Worm (Caenorhabditis elegans) whole organism, dauer: Measurements from ENCODE around the gene tftc-1.

Source experiments
- unc-62 ChIP-seq: sonication (generic microtip); optimal IDR thresholded peaks from 2 replicates; lab custom pipeline; 2017; ENCODE audit warnings: missing biosample characterization, missing genetic modification reagents, missing genetic modification characterization

tftc-1 gene

ce11 chrIV:2334012-2334411 is 15.1 kb upstream of the tftc-1 start:
- TF ChIP-seq unc-62 = no peak

ce11 chrIV:2383713-2384112 is 34.6 kb downstream of the tftc-1 start, which contains the start of gene Y38F2AR.3:
Gene Y38F2AR.3, plus strand, starts transcription at chrIV:2384013.
- no peak for TF ChIP-seq unc-62

DNA sequence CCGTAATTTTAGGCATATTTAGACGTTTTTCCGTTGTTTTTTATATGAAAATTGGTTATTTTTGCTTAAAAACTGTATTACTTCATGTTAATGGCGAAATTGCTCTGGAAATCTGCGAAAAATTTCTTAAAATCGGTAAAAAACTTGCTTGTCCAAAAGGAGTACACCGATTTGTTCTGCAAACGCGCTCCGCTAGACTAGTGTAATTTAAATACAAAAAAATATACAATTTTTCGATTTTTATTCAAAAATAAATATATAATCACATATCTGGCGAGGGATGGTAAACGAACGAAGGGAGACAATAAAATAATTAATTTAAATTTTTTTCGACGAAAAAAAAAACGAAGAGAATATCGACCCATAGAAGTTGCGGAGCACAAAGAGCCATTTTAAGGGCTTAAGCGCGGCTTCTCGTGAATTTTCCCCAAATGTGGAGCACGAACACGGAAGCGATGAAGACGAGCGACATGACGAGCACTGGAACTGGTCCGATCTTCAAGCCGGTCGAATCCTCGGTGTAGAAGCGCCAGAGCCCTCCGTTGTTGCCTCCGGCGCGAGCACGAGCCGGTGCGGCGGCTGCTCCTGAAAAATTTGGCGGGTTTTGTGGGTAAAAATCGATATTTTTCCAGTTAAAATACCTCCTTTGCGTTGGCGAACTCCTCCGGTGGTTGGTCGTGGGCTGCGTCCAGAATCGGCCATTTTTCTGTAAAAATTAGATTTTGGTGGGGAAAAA is 39.1 kb downstream of the tftc-1 start, which contains the start of gene sec-61.B:
sec-61.B (minus strand) TSS at position 706 of the 736 bp plus-strand sequence.
- no peak for TF ChIP-seq unc-62

DNA sequence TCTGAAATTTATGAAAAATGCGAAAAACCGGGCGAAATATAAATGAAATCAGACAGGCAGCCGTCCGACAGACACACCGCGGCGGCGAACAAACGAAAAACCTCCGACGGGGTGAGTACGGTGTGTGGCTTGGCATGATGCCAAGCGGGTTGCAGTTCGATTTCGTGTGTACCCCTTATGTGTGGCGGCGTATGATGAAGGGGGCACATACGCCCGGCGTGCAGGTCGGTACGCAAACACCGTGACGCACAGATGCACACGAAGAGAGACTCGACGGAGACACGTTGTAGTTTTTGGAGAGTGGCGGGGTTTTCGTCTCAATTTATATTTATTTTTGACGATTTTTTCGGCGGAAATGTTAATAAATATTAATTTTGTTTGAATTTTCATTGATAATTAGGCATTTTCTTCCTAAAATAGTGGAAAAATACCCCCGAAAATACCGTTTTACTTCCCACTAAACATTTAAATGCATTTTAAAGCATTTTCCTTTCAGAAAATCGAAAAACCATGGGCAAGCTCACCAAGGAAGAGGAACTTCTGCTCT is 40.0 kb downstream of the tftc-1 start, which contains the start of gene trap-3:
trap-3 (plus strand) TSS at position 497 of the 547 bp plus-strand sequence.
- TF ChIP-seq unc-62 = no peak

DNA sequence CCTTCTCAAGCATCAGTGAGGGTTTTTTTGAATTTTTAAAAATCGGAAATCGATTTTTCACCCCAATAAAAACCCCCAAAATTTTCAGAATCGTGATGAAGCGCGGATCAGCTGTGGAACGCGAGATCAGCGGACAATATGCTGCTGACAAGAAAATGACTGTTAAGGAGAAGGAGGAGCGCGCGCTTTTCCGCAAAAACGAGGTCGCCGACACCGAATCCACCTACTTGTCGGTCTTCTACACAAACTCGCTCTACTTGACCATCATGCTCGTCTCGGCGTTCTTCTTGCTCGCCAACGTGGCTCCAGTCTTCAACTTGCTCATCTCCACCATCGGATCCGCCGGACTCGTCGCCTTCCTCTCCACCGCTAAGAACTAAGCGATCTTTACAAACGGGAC is 40.7 kb downstream of the tftc-1 start:
- TF ChIP-seq unc-62 = no peak

DNA sequence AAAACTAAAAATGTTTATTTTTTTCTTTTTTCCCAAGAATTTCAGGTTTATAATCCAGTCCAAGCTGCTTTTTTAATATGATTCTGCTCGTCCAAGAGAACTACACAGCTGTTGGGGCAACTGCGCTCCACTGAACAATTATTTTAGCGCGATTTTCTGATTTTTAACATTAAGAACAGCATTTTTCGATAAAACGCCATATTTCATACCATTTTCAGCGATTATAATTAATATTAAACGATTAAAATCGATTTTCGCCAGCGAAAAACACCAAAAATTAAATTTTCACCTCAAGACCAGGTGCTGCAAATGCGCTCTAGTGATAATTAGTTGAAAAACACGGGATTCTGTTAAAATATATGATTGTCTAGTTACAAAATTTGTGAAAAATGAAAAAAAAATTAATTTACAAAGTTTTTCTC is 41.2 kb downstream of the tftc-1 start:
- TF ChIP-seq unc-62 = no peak

DNA sequence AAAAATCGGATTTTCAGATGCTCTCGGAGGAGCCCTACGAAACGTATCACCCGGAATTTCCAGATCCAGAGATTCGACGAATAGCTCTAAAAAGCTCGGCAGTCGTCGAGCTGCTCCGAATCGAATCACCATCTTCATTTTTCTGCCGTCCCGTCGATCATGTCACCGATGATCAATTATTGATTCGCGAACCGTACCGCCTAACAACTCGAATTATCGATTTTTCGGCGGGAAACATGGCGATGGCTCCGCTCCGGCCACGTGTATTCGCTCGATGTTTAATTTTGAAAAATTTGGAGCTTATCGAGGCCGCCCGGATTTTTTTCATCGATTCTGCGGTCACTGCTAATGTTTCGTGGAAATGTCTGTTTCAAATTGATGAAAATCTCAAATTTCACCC is 41.7 kb downstream of the tftc-1 start, which contains the start of gene eri-5:
eri-5 (plus strand) TSS at position 18 of the 400 bp plus-strand sequence.
- TF ChIP-seq unc-62 = no peak

DNA sequence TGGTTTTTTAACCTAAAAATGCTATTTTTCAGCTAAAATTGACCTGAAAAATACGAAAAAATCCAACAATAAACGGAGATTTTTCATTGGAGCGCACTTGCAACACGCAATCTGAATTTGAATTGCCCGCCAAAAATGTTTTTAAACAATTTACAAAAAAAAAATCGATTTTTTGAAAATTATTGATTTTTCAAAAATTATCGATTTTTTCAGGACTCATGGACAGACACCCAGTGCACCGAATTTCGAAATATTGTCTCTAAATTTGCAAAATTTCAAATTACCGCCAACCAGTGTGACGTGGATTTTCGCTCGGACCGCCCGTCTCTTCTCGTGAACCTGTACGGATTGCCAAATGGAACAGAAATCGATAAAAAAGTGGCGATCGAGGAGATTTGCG is 42.7 kb downstream of the tftc-1 start:
- TF ChIP-seq unc-62 = no peak

ce11 chrIV:2393023-2393422 is 44.0 kb downstream of the tftc-1 start:
- no peak for TF ChIP-seq unc-62

- no peak for TF ChIP-seq unc-62
Observed at ce11 chrIV:2395997-2396396, 46.9 kb downstream of the tftc-1 start.

ce11 chrIV:2398317-2398716 is 49.2 kb downstream of the tftc-1 start:
- TF ChIP-seq unc-62 = no peak

DNA sequence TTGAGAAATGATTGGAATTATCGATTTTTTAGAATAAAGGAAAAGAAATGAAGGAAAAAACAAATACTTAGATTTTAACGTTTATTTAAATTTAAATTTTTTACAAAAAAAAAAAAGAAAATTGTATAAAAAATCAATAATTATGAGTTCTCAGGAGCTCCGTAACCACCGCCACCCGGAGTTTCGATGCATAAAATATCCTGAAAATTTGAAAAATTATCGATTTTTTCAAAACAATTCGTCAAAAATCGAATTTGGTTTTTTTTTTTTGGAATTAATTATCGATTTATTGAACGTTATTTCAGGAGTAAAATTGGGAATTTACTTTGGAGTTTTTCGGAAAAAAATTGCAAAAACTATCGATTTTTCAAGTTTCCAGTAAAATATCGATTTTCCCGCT is 50.3 kb downstream of the tftc-1 start, which contains the start of gene Y38F2AR.10:
Y38F2AR.10 (minus strand) TSS at position 101 of the 400 bp plus-strand sequence.
- TF ChIP-seq unc-62 = no peak

DNA sequence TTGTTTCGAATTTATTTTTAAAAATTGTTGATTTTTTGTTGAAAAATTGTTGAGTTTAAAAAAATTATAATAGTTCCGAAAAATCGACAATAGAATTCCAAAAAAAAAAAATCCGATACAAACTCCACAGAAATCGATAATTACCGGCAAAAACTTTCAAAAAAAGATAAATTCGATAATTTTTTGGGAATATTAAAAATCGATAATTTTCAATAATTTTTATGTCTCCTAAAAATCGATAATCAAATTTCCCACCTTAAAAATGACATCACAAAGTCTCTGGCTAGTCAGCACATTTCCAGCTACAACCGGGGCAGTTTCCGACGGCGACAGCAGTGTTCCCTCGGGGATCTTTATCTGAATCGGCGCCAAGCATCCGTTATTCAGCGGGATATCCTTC is 51.6 kb downstream of the tftc-1 start:
- no peak for TF ChIP-seq unc-62

ce11 chrIV:2403374-2403773 is 54.3 kb downstream of the tftc-1 start:
- TF ChIP-seq unc-62 = no peak

DNA sequence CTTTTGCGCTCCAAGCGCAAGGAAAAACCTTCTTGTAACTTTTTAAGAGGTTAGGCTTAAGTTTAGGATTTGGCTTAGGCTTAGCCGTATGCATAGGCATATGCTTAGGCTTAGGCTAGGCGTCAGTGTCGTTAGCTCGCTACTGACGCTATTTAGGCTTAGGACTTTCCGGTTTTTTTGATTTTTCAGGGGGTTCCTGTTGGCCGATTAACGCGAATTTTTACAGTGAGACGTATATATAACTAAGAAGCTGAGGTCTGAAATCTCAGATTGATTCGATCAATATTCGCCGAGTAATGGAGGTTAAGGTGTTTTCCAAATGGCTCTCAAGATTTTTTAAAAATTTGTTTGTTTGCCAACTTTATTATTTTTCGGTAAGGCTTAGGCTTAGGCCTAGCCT is 58.6 kb downstream of the tftc-1 start:
- TF ChIP-seq unc-62 = no peak

ce11 chrIV:2408437-2408836 is 59.4 kb downstream of the tftc-1 start:
- no peak for TF ChIP-seq unc-62

DNA sequence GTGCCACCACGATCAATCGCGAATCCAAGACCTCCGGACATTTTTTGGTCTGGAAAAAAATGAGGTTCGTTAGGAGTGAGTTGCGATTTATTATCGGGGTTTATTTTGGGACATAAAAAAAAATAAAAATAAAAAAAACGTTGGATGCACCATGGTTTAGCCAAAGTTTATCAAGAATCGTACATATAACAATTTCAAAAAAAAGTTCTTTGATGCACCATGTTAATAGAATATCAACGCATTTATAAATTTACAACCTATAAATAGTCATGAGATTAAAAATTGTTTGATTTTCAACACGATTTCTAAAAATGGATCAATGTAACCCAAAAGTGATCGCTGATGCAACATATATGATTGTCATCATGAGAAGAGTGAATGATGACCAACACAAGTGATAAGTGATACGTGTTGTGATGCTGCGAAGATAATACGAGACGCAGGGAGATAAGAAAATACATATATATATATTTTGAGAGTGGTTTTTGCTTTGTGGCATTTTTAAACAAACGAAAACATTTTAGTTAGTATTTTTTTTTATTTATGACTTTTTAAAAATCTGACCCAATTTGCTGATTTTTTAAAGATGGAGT is 63.4 kb downstream of the tftc-1 start, which contains the start of gene Y38F2AR.12:
Y38F2AR.12 (minus strand) TSS at position 51 of the 593 bp plus-strand sequence.
- TF ChIP-seq unc-62 = no peak

ce11 chrIV:2416738-2417137 is 67.7 kb downstream of the tftc-1 start:
- TF ChIP-seq unc-62 = no peak
